Worm (Caenorhabditis elegans) whole organism, L4/young adult: Measurements from ENCODE around the gene T28F3.9.

Experiments
- W03F9.2 ChIP-seq: fragments of 150-350 bp; optimal IDR thresholded peaks from 2 replicates; lab custom pipeline; 2014; ENCODE audit warnings: missing biosample characterization, missing genetic modification characterization
- dao-5 ChIP-seq: sonication (generic microtip); optimal IDR thresholded peaks from 2 replicates; lab custom pipeline; 2016; ENCODE audit warnings: missing genotype, missing genetic modification characterization, moderate library complexity, missing compliant biosample characterization
- him-1 ChIP-seq: sonication (generic microtip); optimal IDR thresholded peaks from 2 replicates; lab custom pipeline; 2016; ENCODE audit warnings: missing genotype, missing genetic modification reagents, missing genetic modification characterization, missing compliant biosample characterization

ce11 chrIV:17264714-17265113, 43.6 kb upstream of the T28F3.9 start, which contains the start of gene F26D10.13:
- TF ChIP-seq him-1 (tag; lab: Kevin White, UChicago) (no peak), W03F9.2 (tag; lab: Kevin White, UChicago) (no peak), dao-5 (no peak)
